Worm (Caenorhabditis elegans): ENCODE data around the gene F57E7.4.

- TF ChIP-seq hlh-4 (tag; optimal IDR thresholded peaks at IDR 0.05) (no peak), egl-27 (tag; optimal IDR thresholded peaks at IDR 0.05) (no peak), blmp-1 (tag; optimal IDR thresholded peaks at IDR 0.05) (no peak), unc-130 (tag; optimal IDR thresholded peaks at IDR 0.05) (no peak), mep-1 (tag; optimal IDR thresholded peaks at IDR 0.05) (no peak), pag-3 (tag; optimal IDR thresholded peaks at IDR 0.05; ENCODE audit: borderline replicate concordance, insufficient read depth) (no peak)
Observed at ce11 chrV:16437546-16437945, 43.3 kb downstream of the F57E7.4 start, which contains the start of gene F26D2.15.

Measured in whole organism, L1 larva.